Worm (Caenorhabditis elegans) whole organism, L4 larva: ENCODE results near the gene F10D7.3.

Experiments used
- D1046.2 ChIP-seq: fragments of 200-800 bp; sonication (Bioruptor generic); IDR thresholded peaks from 2 replicates; pipeline ENCODE4 v1.3.6; 2022; ENCODE audit warnings: missing genetic modification characterization, missing compliant biosample characterization
- F49E8.2 ChIP-seq: sonication (generic microtip); optimal IDR thresholded peaks from 2 replicates; lab custom pipeline; 2016; ENCODE audit warnings: missing compliant biosample characterization, mild to moderate bottlenecking, missing genetic modification characterization, borderline replicate concordance
- T20F7.1 ChIP-seq: fragments of 200-800 bp; sonication (Bioruptor generic); optimal IDR thresholded peaks from 2 replicates; lab custom pipeline; 2018; ENCODE audit warnings: mild to moderate bottlenecking, missing genetic modification characterization, missing compliant biosample characterization
- T26A8.4 ChIP-seq: fragments of 200-800 bp; sonication (Bioruptor generic); IDR thresholded peaks from 2 replicates; pipeline ENCODE4 v1.3.6; 2022; ENCODE audit warnings: missing genetic modification characterization, missing compliant biosample characterization
- Y5F2A.4 ChIP-seq: fragments of 200-800 bp; sonication (Bioruptor generic); optimal IDR thresholded peaks from 2 replicates; lab custom pipeline; 2018; ENCODE audit warnings: mild to moderate bottlenecking, missing genetic modification characterization, missing compliant biosample characterization
- aha-1 ChIP-seq: fragments of 150-350 bp; peaks from one replicate; lab custom pipeline; 2014; ENCODE audit warnings: missing biosample characterization, missing genetic modification characterization
- ceh-20 ChIP-seq: fragments of 200-800 bp; sonication (Bioruptor generic); IDR thresholded peaks from 2 replicates; pipeline ENCODE4 v1.3.6; 2022; ENCODE audit warnings: missing genetic modification reagents, missing genetic modification characterization, missing compliant biosample characterization
- ceh-32 ChIP-seq: sonication (generic microtip); optimal IDR thresholded peaks from 2 replicates; lab custom pipeline; 2016; ENCODE audit warnings: mild to moderate bottlenecking, missing genetic modification characterization, missing compliant biosample characterization; ENCODE audit not compliant: poor library complexity
- ces-1 ChIP-seq: fragments of 150-350 bp; sonication (generic microtip); optimal IDR thresholded peaks from 4 replicates; lab custom pipeline; 2014; ENCODE audit warnings: missing biosample characterization, missing genetic modification reagents, missing genetic modification characterization
- daf-16 ChIP-seq, 3 experiments: sonication (generic microtip); optimal IDR thresholded peaks; 2 replicates each; lab custom pipeline; 2016 to 2017; ENCODE audit warnings: missing genetic modification characterization in 3 of 3, missing genetic modification reagents in 3 of 3, mild to moderate bottlenecking in 2 of 3, missing compliant biosample characterization in 2 of 3, missing biosample characterization in 1 of 3, moderate library complexity in 1 of 3
- dmd-6 ChIP-seq: fragments of 200-800 bp; sonication (Bioruptor generic); IDR thresholded peaks from 2 replicates; pipeline ENCODE4 v1.3.6; 2022; ENCODE audit warnings: missing genetic modification reagents, missing genetic modification characterization, missing compliant biosample characterization
- dpl-1 ChIP-seq: fragments of 150-350 bp; optimal IDR thresholded peaks from 2 replicates; lab custom pipeline; 2014; ENCODE audit warnings: missing biosample characterization, missing genetic modification reagents, missing genetic modification characterization
- dve-1 ChIP-seq: sonication (generic microtip); optimal IDR thresholded peaks from 2 replicates; lab custom pipeline; 2017; ENCODE audit warnings: antibody characterized with exemption, mild to moderate bottlenecking, missing genetic modification characterization, missing compliant biosample characterization; ENCODE audit not compliant: insufficient read depth
- hif-1 ChIP-seq, 2 experiments: sonication (generic microtip); optimal IDR thresholded peaks; 2 replicates each; lab custom pipeline; 2016 to 2017; ENCODE audit warnings: missing compliant biosample characterization in 2 of 2, missing genetic modification characterization in 2 of 2, missing genetic modification reagents in 2 of 2, missing genotype in 2 of 2, mild to moderate bottlenecking in 1 of 2
- hlh-11 ChIP-seq: fragments of 200-800 bp; sonication (Bioruptor generic); optimal IDR thresholded peaks from 2 replicates; lab custom pipeline; 2018; ENCODE audit warnings: mild to moderate bottlenecking, missing genetic modification characterization, missing compliant biosample characterization
- hlh-30 ChIP-seq: sonication (generic microtip); optimal IDR thresholded peaks from 2 replicates; lab custom pipeline; 2017; ENCODE audit warnings: antibody characterized with exemption, mild to moderate bottlenecking, missing genetic modification characterization, missing compliant biosample characterization; ENCODE audit not compliant: insufficient read depth
- hmg-1.1 ChIP-seq: fragments of 200-800 bp; sonication (Bioruptor generic); IDR thresholded peaks from 2 replicates; pipeline ENCODE4 v1.3.6; 2022; ENCODE audit warnings: missing genetic modification reagents, missing genetic modification characterization, missing compliant biosample characterization
- lin-1 ChIP-seq: fragments of 200-800 bp; sonication (Bioruptor generic); IDR thresholded peaks from 2 replicates; pipeline ENCODE4 v1.3.6; 2022; ENCODE audit warnings: missing genetic modification reagents, missing genetic modification characterization, missing compliant biosample characterization
- lin-13 ChIP-seq: fragments of 150-350 bp; optimal IDR thresholded peaks from 2 replicates; lab custom pipeline; 2014; ENCODE audit warnings: missing biosample characterization, missing genetic modification reagents, missing genetic modification characterization
- lin-38 ChIP-seq: fragments of 200-800 bp; sonication (Bioruptor generic); IDR thresholded peaks from 2 replicates; pipeline ENCODE4 v1.3.6; 2022; ENCODE audit warnings: missing genetic modification reagents, missing genetic modification characterization, missing compliant biosample characterization
- madf-5 ChIP-seq, 2 experiments: fragments of 200-800 bp; sonication (Bioruptor generic); IDR thresholded peaks; 2 replicates each; pipeline ENCODE4 v1.3.6; 2022; ENCODE audit warnings: missing compliant biosample characterization in 2 of 2, missing genetic modification characterization in 2 of 2
- madf-9 ChIP-seq: fragments of 200-800 bp; sonication (Bioruptor generic); conservative IDR thresholded peaks from 2 replicates; pipeline ENCODE4 v1.3.6; 2022; ENCODE audit warnings: missing genetic modification reagents, missing genetic modification characterization, missing compliant biosample characterization
- mdl-1 ChIP-seq, 2 experiments: fragments of 150-350 bp in 1 of 2; sonication (generic microtip) in 1 of 2; optimal IDR thresholded peaks; 2 replicates each; lab custom pipeline; 2014 to 2017; ENCODE audit warnings: missing biosample characterization in 2 of 2, missing genetic modification characterization in 2 of 2
- mep-1 ChIP-seq: fragments of 150-350 bp; sonication (generic microtip); optimal IDR thresholded peaks from 3 replicates; lab custom pipeline; 2014; ENCODE audit warnings: missing biosample characterization, missing genetic modification characterization
- mes-2 ChIP-seq: sonication (generic microtip); optimal IDR thresholded peaks from 2 replicates; lab custom pipeline; 2016; ENCODE audit warnings: missing genotype, mild to moderate bottlenecking, missing genetic modification characterization, missing compliant biosample characterization; ENCODE audit not compliant: poor library complexity, severe bottlenecking
- mxl-2 ChIP-seq: fragments of 200-800 bp; sonication (Bioruptor generic); conservative IDR thresholded peaks from 2 replicates; pipeline ENCODE4 v1.3.6; 2022; ENCODE audit warnings: missing genetic modification reagents, missing genetic modification characterization, missing compliant biosample characterization
- mxl-3 ChIP-seq: fragments of 200-800 bp; sonication (Bioruptor generic); optimal IDR thresholded peaks from 2 replicates; lab custom pipeline; 2018; ENCODE audit warnings: mild to moderate bottlenecking, missing genetic modification characterization, missing compliant biosample characterization
- nhr-11 ChIP-seq: fragments of 150-350 bp; optimal IDR thresholded peaks from 2 replicates; lab custom pipeline; 2014; ENCODE audit warnings: missing biosample characterization, missing genetic modification characterization
- nhr-111 ChIP-seq: fragments of 200-800 bp; sonication (Bioruptor generic); optimal IDR thresholded peaks from 2 replicates; lab custom pipeline; 2018; ENCODE audit warnings: mild to moderate bottlenecking, missing genetic modification characterization, missing compliant biosample characterization
- nhr-25 ChIP-seq: sonication (generic microtip); optimal IDR thresholded peaks from 2 replicates; lab custom pipeline; 2017; ENCODE audit warnings: missing genetic modification characterization, mild to moderate bottlenecking, missing compliant biosample characterization, antibody characterized with exemption, moderate library complexity, borderline replicate concordance; ENCODE audit not compliant: insufficient read depth
- nhr-28 ChIP-seq: fragments of 150-350 bp; optimal IDR thresholded peaks from 2 replicates; lab custom pipeline; 2014; ENCODE audit warnings: missing biosample characterization, missing genetic modification characterization
- nhr-48 ChIP-seq: sonication (generic microtip); optimal IDR thresholded peaks from 2 replicates; lab custom pipeline; 2016; ENCODE audit warnings: mild to moderate bottlenecking, missing genetic modification characterization, missing compliant biosample characterization
- nhr-6 ChIP-seq: fragments of 150-350 bp; optimal IDR thresholded peaks from 2 replicates; lab custom pipeline; 2014; ENCODE audit warnings: missing biosample characterization, missing genetic modification characterization
- nhr-77 ChIP-seq: fragments of 150-350 bp; optimal IDR thresholded peaks from 2 replicates; lab custom pipeline; 2014; ENCODE audit warnings: missing biosample characterization, missing genetic modification characterization
- pqm-1 ChIP-seq: sonication (generic microtip); optimal IDR thresholded peaks from 2 replicates; lab custom pipeline; 2017; ENCODE audit warnings: missing biosample characterization, missing genetic modification characterization
- rbr-2 ChIP-seq: sonication (generic microtip); optimal IDR thresholded peaks from 2 replicates; lab custom pipeline; 2016; ENCODE audit warnings: missing genotype, missing genetic modification characterization, missing compliant biosample characterization
- skn-1 ChIP-seq: fragments of 150-350 bp; optimal IDR thresholded peaks from 2 replicates; lab custom pipeline; 2014; ENCODE audit warnings: missing biosample characterization, missing genetic modification characterization
- spr-3 ChIP-seq: fragments of 200-800 bp; sonication (Bioruptor generic); optimal IDR thresholded peaks from 2 replicates; lab custom pipeline; 2018; ENCODE audit warnings: mild to moderate bottlenecking, missing genetic modification characterization, missing compliant biosample characterization
- tra-1 ChIP-seq: fragments of 200-800 bp; sonication (Bioruptor generic); IDR thresholded peaks from 2 replicates; pipeline ENCODE4 v1.3.6; 2022; ENCODE audit warnings: missing genetic modification reagents, missing genetic modification characterization, missing compliant biosample characterization
- unc-62 ChIP-seq, 3 experiments: fragments of 150-350 bp in 1 of 3; sonication (generic microtip); optimal IDR thresholded peaks in 2 of 3; peaks in 1 of 3; 1 replicate in 1 of 3; 2 replicates in 2 of 3; lab custom pipeline; 2014 to 2017; ENCODE audit warnings: missing biosample characterization in 3 of 3, missing genetic modification characterization in 3 of 3, missing genetic modification reagents in 3 of 3, missing genotype in 1 of 3
- zfp-3 ChIP-seq: fragments of 200-800 bp; sonication (Bioruptor generic); conservative IDR thresholded peaks from 2 replicates; pipeline ENCODE4 v1.3.6; 2022; ENCODE audit warnings: missing genetic modification reagents, missing genetic modification characterization, missing compliant biosample characterization
- ztf-7 ChIP-seq: fragments of 150-350 bp; optimal IDR thresholded peaks from 2 replicates; lab custom pipeline; 2014; ENCODE audit warnings: missing biosample characterization, missing genetic modification characterization

F10D7.3 gene

DNA sequence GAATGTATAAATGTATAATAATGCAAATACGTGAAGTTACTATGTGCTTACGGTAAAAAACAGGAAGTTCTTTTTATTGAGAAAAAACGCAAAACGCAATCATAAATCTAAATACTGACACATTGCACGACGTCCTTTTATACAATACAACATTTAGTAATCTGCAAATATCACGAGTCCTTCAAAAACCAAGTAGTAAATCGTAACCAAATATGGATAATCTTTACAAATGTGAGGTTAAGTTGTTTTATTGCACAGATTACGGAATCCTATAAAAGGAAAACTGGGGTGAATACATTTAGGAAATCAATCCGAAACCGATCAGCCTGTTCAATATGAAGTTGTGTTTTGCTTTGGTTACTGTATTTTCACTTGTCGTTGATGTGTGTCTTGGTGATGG is 23.9 kb upstream of the F10D7.3 start, which contains the start of gene F11C7.7:
TSS of gene F11C7.7 (plus strand) at position 301 of the 400 bp plus-strand sequence.
- no peak for TF ChIP-seq madf-5 (GFP tag; IDR thresholded peaks at IDR 0.05; lab: Robert Waterston, UW)

ce11 chrX:17396456-17396855 is 22.0 kb upstream of the F10D7.3 start, which contains the start of the genes vap-1 and F11C7.2:
Gene vap-1, minus strand, starts transcription at chrX:17396556.
Gene F11C7.2, plus strand, starts transcription at chrX:17396814.
- TF ChIP-seq madf-9 (GFP tag; lab: Robert Waterston, UW) (no peak), skn-1 (tag; lab: Kevin White, UChicago) (no peak), ceh-32 (tag; lab: Kevin White, UChicago) (no peak), hmg-1.1 (GFP tag; lab: Robert Waterston, UW) (no peak), F49E8.2 (tag; lab: Kevin White, UChicago) (no peak), T26A8.4 (GFP tag; lab: Robert Waterston, UW) (no peak)
- TF ChIP-seq, all 104 proteins: peak for 0

DNA sequence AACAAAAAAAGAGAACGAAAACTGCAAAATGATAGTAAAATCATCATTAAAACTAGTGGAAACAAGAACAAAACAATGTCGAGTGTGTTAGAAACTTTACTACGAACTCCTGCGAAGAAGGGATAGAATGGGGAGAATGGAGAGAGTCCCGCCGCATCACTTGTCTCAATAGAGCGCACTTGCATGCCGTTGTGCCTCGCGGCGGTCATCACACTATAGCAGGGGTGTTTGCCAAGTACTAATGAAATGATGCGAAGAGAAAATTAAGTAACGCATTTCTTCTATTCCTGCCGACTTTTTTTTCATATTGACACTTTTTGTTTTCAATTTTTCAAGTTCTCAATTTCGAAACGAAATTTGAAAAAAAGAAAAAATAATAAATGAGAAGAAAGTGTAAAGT is 17.7 kb upstream of the F10D7.3 start:
- TF ChIP-seq dve-1 (tag; lab: Kevin White, UChicago) (peak; percentile 74), nhr-11 (tag; lab: Kevin White, UChicago) (peak; percentile 61), spr-3 (GFP tag; lab: Kevin White, UChicago) (no peak), madf-9 (GFP tag; lab: Robert Waterston, UW) (peak; percentile 27; the same call in 1 of the 2 replicates), ztf-7 (tag; lab: Kevin White, UChicago) (peak; percentile 14), D1046.2 (GFP tag; lab: Robert Waterston, UW) (no peak), nhr-48 (tag; lab: Kevin White, UChicago) (no peak), mdl-1 (tag; optimal IDR thresholded peaks at IDR 0.05; lab: Kevin White, UChicago) (peak in 1 of 2 experiments; percentile 70), mep-1 (tag; lab: Kevin White, UChicago) (peak; percentile 88), zfp-3 (no peak), nhr-111 (GFP tag; lab: Kevin White, UChicago) (no peak), nhr-25 (peak; percentile 40), ceh-20 (peak; percentile 46; the same call in 1 of the 2 replicates), rbr-2 (tag; lab: Kevin White, UChicago) (peak; percentile 75), T20F7.1 (GFP tag; lab: Kevin White, UChicago) (peak; percentile 24), lin-38 (GFP tag; lab: Robert Waterston, UW) (peak; percentile 96), mxl-2 (GFP tag; lab: Robert Waterston, UW) (no peak), mes-2 (peak; percentile 81), dpl-1 (GFP tag; lab: Kevin White, UChicago) (peak; percentile 50), aha-1 (tag; lab: Kevin White, UChicago) (peak; percentile 87), T26A8.4 (GFP tag; lab: Robert Waterston, UW) (0 out of 2 replicates have a peak, but pooled peaks have one; percentile 18), lin-13 (GFP tag; lab: Kevin White, UChicago) (peak; percentile 32), unc-62 (GFP tag; optimal IDR thresholded peaks at IDR 0.05 in 1 of 2; lab: Kevin White, UChicago) (peak in 1 of 2 experiments; percentile 76), unc-62 (tag; optimal IDR thresholded peaks at IDR 0.05; lab: Kevin White, UChicago) (no peak), daf-16 (GFP tag; optimal IDR thresholded peaks at IDR 0.05; lab: Kevin White, UChicago) (peak in 1 of 2 experiments; percentile 33), daf-16 (tag; optimal IDR thresholded peaks at IDR 0.05; lab: Kevin White, UChicago) (peak; percentile 55), tra-1 (GFP tag; lab: Robert Waterston, UW) (peak; percentile 69; the same call in 1 of the 2 replicates), mxl-3 (GFP tag; lab: Kevin White, UChicago) (peak; percentile 66), hif-1 (tag; optimal IDR thresholded peaks at IDR 0.05; lab: Kevin White, UChicago) (peak in 1 of 2 experiments; percentile 39), dmd-6 (GFP tag; lab: Robert Waterston, UW) (peak; percentile 70), ces-1 (GFP tag; lab: Kevin White, UChicago) (no peak), hlh-11 (tag; lab: Kevin White, UChicago) (peak; percentile 68), hlh-30 (tag; lab: Kevin White, UChicago) (peak; percentile 89), hmg-1.1 (GFP tag; lab: Robert Waterston, UW) (peak; percentile 80), Y5F2A.4 (GFP tag; lab: Kevin White, UChicago) (no peak), lin-1 (GFP tag; lab: Robert Waterston, UW) (peak; percentile 54; the same call in 1 of the 2 replicates), nhr-6 (tag; lab: Kevin White, UChicago) (peak; percentile 49), pqm-1 (tag; lab: Kevin White, UChicago) (peak; percentile 37), nhr-77 (peak; percentile 52), nhr-28 (tag; lab: Kevin White, UChicago) (peak; percentile 73)
